Worm (Caenorhabditis elegans): ENCODE data around the gene fmil-1.

fmil-1 gene

ce11 chrIV:3647551-3647950 is 21.0 kb downstream of the fmil-1 start (continued):
- TF ChIP-seq ztf-4 (tag; optimal IDR thresholded peaks at IDR 0.05) (peak; percentile 61), aly-2 (tag; optimal IDR thresholded peaks at IDR 0.05) (no peak), irx-1 (tag; optimal IDR thresholded peaks at IDR 0.05) (no peak), lin-14 (GFP tag; optimal IDR thresholded peaks at IDR 0.05) (peak; percentile 75), unc-98 (GFP tag; IDR thresholded peaks at IDR 0.05) (0 out of 2 replicates have a peak, but pooled peaks have one; percentile 27), lin-39 (tag; optimal IDR thresholded peaks at IDR 0.05) (peak; percentile 31), swsn-7 (tag; optimal IDR thresholded peaks at IDR 0.05) (peak; percentile 22), rnt-1 (tag; optimal IDR thresholded peaks at IDR 0.05) (peak; percentile 26)

ce11 chrIV:3646338-3647154 is 22.0 kb downstream of the fmil-1 start:
- TF ChIP-seq irx-1 (tag; optimal IDR thresholded peaks at IDR 0.05): no peak
- TF ChIP-seq mab-9 (GFP tag; IDR thresholded peaks at IDR 0.05): peak; percentile 37; the same call in 1 of the 2 replicates
- peak; percentile 7 for TF ChIP-seq nhr-85 (tag)

ce11 chrIV:3645487-3645886 is 23.0 kb downstream of the fmil-1 start:
- TF ChIP-seq efl-1 (optimal IDR thresholded peaks at IDR 0.05) (no peak), efl-1 (GFP tag; optimal IDR thresholded peaks at IDR 0.05 in 1 of 2) (peak in 1 of 2 experiments; percentile 39), rnt-1 (tag; optimal IDR thresholded peaks at IDR 0.05) (no peak)

DNA sequence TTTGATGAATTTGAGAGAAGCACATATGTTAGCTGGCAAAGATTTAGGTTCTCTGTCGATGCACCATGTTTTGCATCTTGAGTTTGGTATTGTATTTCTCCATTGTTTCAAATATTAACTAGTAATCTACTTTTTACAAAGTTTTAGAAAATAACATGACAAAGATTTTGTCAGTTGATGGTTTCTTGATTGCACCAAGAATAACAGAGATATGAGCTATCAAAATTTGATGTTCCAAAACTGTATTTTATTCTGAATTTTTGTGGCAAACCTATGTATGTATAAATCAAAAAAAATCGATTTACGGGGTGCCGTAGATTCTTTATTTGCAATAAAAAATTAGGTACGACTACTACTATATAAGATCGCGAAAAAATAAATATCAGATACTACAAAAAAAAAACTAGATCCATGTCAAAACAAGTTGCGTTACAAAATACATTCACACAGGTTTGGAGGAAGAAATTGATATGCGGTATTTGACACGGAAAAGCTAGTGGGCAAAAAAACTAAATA is 23.6 kb downstream of the fmil-1 start:
- TF ChIP-seq F16B12.6 (tag; optimal IDR thresholded peaks at IDR 0.05): no peak
- TF ChIP-seq ceh-82 (tag; optimal IDR thresholded peaks at IDR 0.05): no peak
- TF ChIP-seq nhr-20 (tag; optimal IDR thresholded peaks at IDR 0.05): peak; percentile 8
- no peak for TF ChIP-seq fkh-4 (tag; optimal IDR thresholded peaks at IDR 0.05; ENCODE audit: borderline replicate concordance)
- TF ChIP-seq blmp-1 (tag; optimal IDR thresholded peaks at IDR 0.05): no peak
- TF ChIP-seq C16A3.4 (tag; optimal IDR thresholded peaks at IDR 0.05): no peak
- no peak for TF ChIP-seq ceh-90 (tag; optimal IDR thresholded peaks at IDR 0.05)
- no peak for TF ChIP-seq zag-1 (tag; optimal IDR thresholded peaks at IDR 0.05)
- TF ChIP-seq elt-3 (tag; optimal IDR thresholded peaks at IDR 0.05): no peak
- TF ChIP-seq nhr-90 (tag; optimal IDR thresholded peaks at IDR 0.05; ENCODE audit: poor library complexity): peak; percentile 13
- no peak for TF ChIP-seq fkh-10 (GFP tag; optimal IDR thresholded peaks at IDR 0.05)
- no peak for TF ChIP-seq hlh-4 (tag; optimal IDR thresholded peaks at IDR 0.05)
- no peak for TF ChIP-seq nhr-19 (GFP tag; conservative IDR thresholded peaks at IDR 0.05)
- no peak for TF ChIP-seq efl-1 (optimal IDR thresholded peaks at IDR 0.05)
- peak in 1 of 2 experiments; percentile 79 for TF ChIP-seq efl-1 (GFP tag; optimal IDR thresholded peaks at IDR 0.05 in 1 of 2)
- TF ChIP-seq elt-2 (tag; optimal IDR thresholded peaks at IDR 0.05): no peak
- peak; percentile 26 for TF ChIP-seq ama-1 (optimal IDR thresholded peaks at IDR 0.05)
- TF ChIP-seq snu-23 (GFP tag; optimal IDR thresholded peaks at IDR 0.05): peak; percentile 32
- peak; percentile 13 for TF ChIP-seq lin-14 (GFP tag; optimal IDR thresholded peaks at IDR 0.05)
- no peak for TF ChIP-seq fos-1 (tag; optimal IDR thresholded peaks at IDR 0.05)
- peak; percentile 90 for TF ChIP-seq ztf-4 (tag; optimal IDR thresholded peaks at IDR 0.05)
- TF ChIP-seq nhr-237 (tag; optimal IDR thresholded peaks at IDR 0.05): no peak
- peak; percentile 62 for TF ChIP-seq nhr-85 (tag)
- TF ChIP-seq lsy-2 (tag; optimal IDR thresholded peaks at IDR 0.05): peak in 1 of 2 experiments; percentile 66
- TF ChIP-seq nhr-47 (tag; optimal IDR thresholded peaks at IDR 0.05): peak; percentile 9
- TF ChIP-seq aly-2 (tag; optimal IDR thresholded peaks at IDR 0.05): peak; percentile 83
- no peak for TF ChIP-seq nhr-76 (tag; optimal IDR thresholded peaks at IDR 0.05)
- 0 out of 2 replicates have a peak, but pooled peaks have one; percentile 32 for TF ChIP-seq ceh-88 (GFP tag; IDR thresholded peaks at IDR 0.05)
- TF ChIP-seq swsn-7 (tag; optimal IDR thresholded peaks at IDR 0.05): no peak
- TF ChIP-seq C04F5.9 (tag; optimal IDR thresholded peaks at IDR 0.05): no peak
- TF ChIP-seq nhr-84 (tag; optimal IDR thresholded peaks at IDR 0.05): no peak
- TF ChIP-seq mep-1 (tag; optimal IDR thresholded peaks at IDR 0.05): peak; percentile 6
- TF ChIP-seq fkh-8 (tag; optimal IDR thresholded peaks at IDR 0.05): no peak
- TF ChIP-seq nhr-71 (tag; optimal IDR thresholded peaks at IDR 0.05): peak; percentile 61
- TF ChIP-seq tbx-2 (tag; optimal IDR thresholded peaks at IDR 0.05): peak; percentile 18
- peak; percentile 19 for TF ChIP-seq pax-3 (tag; optimal IDR thresholded peaks at IDR 0.05)
- TF ChIP-seq efl-3 (GFP tag; optimal IDR thresholded peaks at IDR 0.05): no peak

Measured in whole organism, L1 larva.